Fruit fly (Drosophila melanogaster) whole organism, embryonic: ENCODE measurements around the gene Wnt6.

ENCODE experiments used
- Bdp1 ChIP-seq: fragments of 200-800 bp; sonication (Bioruptor generic); optimal IDR thresholded peaks from 3 replicates; lab custom pipeline; 2016; ENCODE audit warnings: missing biosample characterization, missing genetic modification characterization
- CG12299 ChIP-seq: fragments of 200-800 bp; sonication (Bioruptor generic); optimal IDR thresholded peaks from 2 replicates; lab custom pipeline; 2018; ENCODE audit warnings: missing biosample characterization, mild to moderate bottlenecking, missing genetic modification characterization
- CG1233 ChIP-seq: fragments of 200-800 bp; sonication (Bioruptor generic); optimal IDR thresholded peaks from 4 replicates; lab custom pipeline; 2018; ENCODE audit warnings: missing biosample characterization, mild to moderate bottlenecking, missing genetic modification characterization
- CG12769 ChIP-seq: fragments of 200-800 bp; sonication (Bioruptor generic); optimal IDR thresholded peaks from 2 replicates; lab custom pipeline; 2019; ENCODE audit warnings: missing biosample characterization, mild to moderate bottlenecking, missing genetic modification characterization, moderate library complexity
- CG13894 ChIP-seq: fragments of 200-800 bp; sonication (Bioruptor generic); optimal IDR thresholded peaks from 3 replicates; lab custom pipeline; 2018; ENCODE audit warnings: missing biosample characterization, mild to moderate bottlenecking, missing genetic modification characterization, moderate library complexity
- CG15073 ChIP-seq: fragments of 200-800 bp; sonication (Bioruptor generic); optimal IDR thresholded peaks from 2 replicates; lab custom pipeline; 2016; ENCODE audit warnings: missing biosample characterization, missing genetic modification characterization
- CG1647 ChIP-seq: fragments of 200-800 bp; sonication (Bioruptor generic); optimal IDR thresholded peaks from 3 replicates; lab custom pipeline; 2016; ENCODE audit warnings: missing biosample characterization, missing genetic modification characterization
- CG17912 ChIP-seq: fragments of 200-800 bp; sonication (Bioruptor generic); optimal IDR thresholded peaks from 2 replicates; lab custom pipeline; 2018; ENCODE audit warnings: missing biosample characterization, mild to moderate bottlenecking, missing genetic modification characterization
- CG18599 ChIP-seq: fragments of 200-800 bp; sonication (Bioruptor generic); optimal IDR thresholded peaks from 3 replicates; lab custom pipeline; 2017; ENCODE audit warnings: missing biosample characterization, missing genetic modification characterization, mild to moderate bottlenecking, moderate library complexity, missing genetic modification reagents
- CG18764 ChIP-seq: fragments of 200-800 bp; sonication (Bioruptor generic); optimal IDR thresholded peaks from 3 replicates; lab custom pipeline; 2016; ENCODE audit warnings: missing biosample characterization, missing genetic modification characterization
- CG31365 ChIP-seq: fragments of 200-800 bp; sonication (Bioruptor generic); optimal IDR thresholded peaks from 2 replicates; lab custom pipeline; 2018; ENCODE audit warnings: missing biosample characterization, mild to moderate bottlenecking, missing genetic modification characterization
- CG7271 ChIP-seq: fragments of 200-800 bp; sonication (Bioruptor generic); optimal IDR thresholded peaks from 2 replicates; lab custom pipeline; 2018; ENCODE audit warnings: missing biosample characterization, mild to moderate bottlenecking, missing genetic modification characterization, moderate library complexity
- CG7963 ChIP-seq: fragments of 200-800 bp; sonication (Bioruptor generic); IDR thresholded peaks from 3 replicates; pipeline ENCODE4 v1.3.6; 2022; ENCODE audit warnings: missing biosample characterization, missing genetic modification characterization; ENCODE audit not compliant: partially characterized antibody
- CG8089 ChIP-seq: fragments of 200-800 bp; sonication (Bioruptor generic); optimal IDR thresholded peaks from 3 replicates; lab custom pipeline; 2016; ENCODE audit warnings: missing biosample characterization, missing genetic modification characterization
- CG8281 ChIP-seq: fragments of 200-800 bp; sonication (Bioruptor generic); optimal IDR thresholded peaks from 2 replicates; lab custom pipeline; 2018; ENCODE audit warnings: missing biosample characterization, mild to moderate bottlenecking, missing genetic modification characterization, moderate library complexity
- CG9437 ChIP-seq: fragments of 200-800 bp; sonication (Bioruptor generic); optimal IDR thresholded peaks from 2 replicates; lab custom pipeline; 2018; ENCODE audit warnings: missing biosample characterization, mild to moderate bottlenecking, missing genetic modification characterization
- CG9876 ChIP-seq: fragments of 200-800 bp; sonication (Bioruptor generic); optimal IDR thresholded peaks from 2 replicates; lab custom pipeline; 2016; ENCODE audit warnings: missing biosample characterization, missing genetic modification characterization
- CTCF ChIP-seq: fragments of 200-800 bp; sonication (Bioruptor generic); optimal IDR thresholded peaks from 2 replicates; lab custom pipeline; 2017; ENCODE audit warnings: missing biosample characterization, mild to moderate bottlenecking, missing genetic modification characterization, moderate library complexity
- D19B ChIP-seq: fragments of 200-800 bp; sonication (Bioruptor generic); optimal IDR thresholded peaks from 2 replicates; lab custom pipeline; 2017; ENCODE audit warnings: missing biosample characterization, mild to moderate bottlenecking, missing genetic modification characterization
- Dfd ChIP-seq, 2 experiments: fragments of >200 bp; optimal IDR thresholded peaks; 2 replicates each; lab custom pipeline; 2017; ENCODE audit warnings: missing biosample characterization in 2 of 2, missing genetic modification characterization in 2 of 2
- Fer3 ChIP-seq: fragments of 200-800 bp; sonication (Bioruptor generic); optimal IDR thresholded peaks from 2 replicates; lab custom pipeline; 2018; ENCODE audit warnings: missing biosample characterization, mild to moderate bottlenecking, missing genetic modification characterization, moderate library complexity
- Gug ChIP-seq: fragments of 200-800 bp; sonication (Bioruptor generic); IDR thresholded peaks from 4 replicates; pipeline ENCODE4 v1.3.6; 2022; ENCODE audit warnings: missing biosample characterization, missing genetic modification characterization
- Hey ChIP-seq: fragments of 200-800 bp; sonication (Bioruptor generic); optimal IDR thresholded peaks from 3 replicates; lab custom pipeline; 2018; ENCODE audit warnings: missing biosample characterization, mild to moderate bottlenecking, missing genetic modification characterization
- Lim3 ChIP-seq: fragments of 200-800 bp; sonication (Bioruptor generic); IDR thresholded peaks from 2 replicates; pipeline ENCODE4 v1.3.6; 2022; ENCODE audit warnings: missing biosample characterization, missing genetic modification characterization
- Meics ChIP-seq: fragments of 200-800 bp; sonication (Bioruptor generic); optimal IDR thresholded peaks from 2 replicates; lab custom pipeline; 2017; ENCODE audit warnings: missing biosample characterization, mild to moderate bottlenecking, missing genetic modification characterization
- Myb ChIP-seq: fragments of 200-800 bp; sonication (Bioruptor generic); optimal IDR thresholded peaks from 2 replicates; lab custom pipeline; 2016; ENCODE audit warnings: missing biosample characterization, missing genetic modification characterization
- NFAT ChIP-seq: fragments of 200-800 bp; sonication (Bioruptor generic); IDR thresholded peaks from 2 replicates; pipeline ENCODE4 v1.3.6; 2022; ENCODE audit warnings: missing biosample characterization, missing genetic modification characterization
- NfI ChIP-seq: fragments of 200-800 bp; sonication (Bioruptor generic); optimal IDR thresholded peaks from 3 replicates; lab custom pipeline; 2018; ENCODE audit warnings: missing biosample characterization, mild to moderate bottlenecking, missing genetic modification characterization, moderate library complexity
- Rx ChIP-seq: fragments of 200-800 bp; sonication (Bioruptor generic); IDR thresholded peaks from 2 replicates; pipeline ENCODE4 v1.3.6; 2022; ENCODE audit warnings: missing biosample characterization, missing genetic modification characterization
- Scr ChIP-seq: fragments of 200-800 bp; sonication (Bioruptor generic); IDR thresholded peaks from 2 replicates; pipeline ENCODE4 v1.3.6; 2022; ENCODE audit warnings: missing biosample characterization, missing genetic modification characterization; ENCODE audit not compliant: partially characterized antibody
- Sin3A ChIP-seq: fragments of >200 bp; optimal IDR thresholded peaks from 2 replicates; lab custom pipeline; 2018
- Xrp1 ChIP-seq: fragments of 200-800 bp; sonication (Bioruptor generic); IDR thresholded peaks from 2 replicates; pipeline ENCODE4 v1.3.6; 2022; ENCODE audit warnings: missing biosample characterization, missing genetic modification characterization
- YL-1 ChIP-seq: fragments of 200-800 bp; sonication (Bioruptor generic); optimal IDR thresholded peaks from 3 replicates; lab custom pipeline; 2017; ENCODE audit warnings: missing biosample characterization, mild to moderate bottlenecking, missing genetic modification characterization
- ara ChIP-seq: fragments of 200-800 bp; sonication (Bioruptor generic); IDR thresholded peaks from 2 replicates; pipeline ENCODE4 v1.3.6; 2022; ENCODE audit warnings: missing biosample characterization, missing genetic modification characterization
- bigmax ChIP-seq: fragments of 200-800 bp; sonication (Bioruptor generic); optimal IDR thresholded peaks from 2 replicates; lab custom pipeline; 2018; ENCODE audit warnings: missing biosample characterization, mild to moderate bottlenecking, missing genetic modification characterization
- chn ChIP-seq: fragments of 200-800 bp; sonication (Bioruptor generic); optimal IDR thresholded peaks from 2 replicates; lab custom pipeline; 2016; ENCODE audit warnings: missing biosample characterization, missing genetic modification characterization
- ci ChIP-seq: fragments of 200-800 bp; sonication (Bioruptor generic); IDR thresholded peaks from 3 replicates; pipeline ENCODE4 v1.3.6; 2022; ENCODE audit warnings: missing biosample characterization, missing genetic modification characterization
- corto ChIP-seq: fragments of 200-800 bp; sonication (Bioruptor generic); optimal IDR thresholded peaks from 2 replicates; lab custom pipeline; 2016; ENCODE audit warnings: missing biosample characterization, mild to moderate bottlenecking, missing genetic modification characterization, moderate library complexity
- croc ChIP-seq: fragments of 200-800 bp; sonication (Bioruptor generic); conservative IDR thresholded peaks from 3 replicates; pipeline ENCODE4 v1.3.6; 2022; ENCODE audit warnings: missing biosample characterization, missing genetic modification characterization
- dimm ChIP-seq: fragments of 200-800 bp; sonication (Bioruptor generic); IDR thresholded peaks from 2 replicates; pipeline ENCODE4 v1.3.6; 2022; ENCODE audit warnings: missing biosample characterization, missing genetic modification characterization
- exex ChIP-seq: fragments of 200-800 bp; sonication (Bioruptor generic); optimal IDR thresholded peaks from 4 replicates; lab custom pipeline; 2018; ENCODE audit warnings: missing biosample characterization, mild to moderate bottlenecking, missing genetic modification characterization, moderate library complexity
- lilli ChIP-seq: fragments of 200-800 bp; sonication (Bioruptor generic); optimal IDR thresholded peaks from 3 replicates; lab custom pipeline; 2016; ENCODE audit warnings: missing biosample characterization, missing genetic modification characterization
- mam ChIP-seq: fragments of 200-800 bp; sonication (Bioruptor generic); optimal IDR thresholded peaks from 3 replicates; lab custom pipeline; 2016; ENCODE audit warnings: missing biosample characterization, missing genetic modification characterization
- nau ChIP-seq: fragments of 200-800 bp; sonication (Bioruptor generic); optimal IDR thresholded peaks from 3 replicates; lab custom pipeline; 2017; ENCODE audit warnings: missing biosample characterization, mild to moderate bottlenecking, missing genetic modification characterization, missing genetic modification reagents
- otp ChIP-seq: fragments of 200-800 bp; sonication (Bioruptor generic); IDR thresholded peaks from 3 replicates; pipeline ENCODE4, ENCODE4 v1.3.6; 2022; ENCODE audit warnings: missing biosample characterization, missing genetic modification characterization
- sd ChIP-seq: fragments of 200-800 bp; sonication (Bioruptor generic); optimal IDR thresholded peaks from 3 replicates; lab custom pipeline; 2018; ENCODE audit warnings: missing biosample characterization, mild to moderate bottlenecking, missing genetic modification characterization, moderate library complexity
- sens ChIP-seq: fragments of 200-800 bp; sonication (Bioruptor generic); peaks from one replicate; lab custom pipeline; 2016; ENCODE audit warnings: missing biosample characterization, missing genetic modification characterization
- slou ChIP-seq: fragments of 200-800 bp; sonication (Bioruptor generic); optimal IDR thresholded peaks from 3 replicates; lab custom pipeline; 2016; ENCODE audit warnings: missing biosample characterization, missing genetic modification characterization
- so ChIP-seq: fragments of 200-800 bp; sonication (Bioruptor generic); IDR thresholded peaks from 3 replicates; pipeline ENCODE4 v1.3.6; 2022; ENCODE audit warnings: missing biosample characterization, missing genetic modification characterization
- toy ChIP-seq: fragments of 200-800 bp; sonication (Bioruptor generic); IDR thresholded peaks from 2 replicates; pipeline ENCODE4 v1.3.6; 2022; ENCODE audit warnings: missing biosample characterization, missing genetic modification characterization
- usp ChIP-seq: fragments of >200 bp; optimal IDR thresholded peaks from 2 replicates; lab custom pipeline; 2017; ENCODE audit warnings: missing biosample characterization, missing genetic modification characterization
- vvl ChIP-seq: fragments of 200-800 bp; sonication (Bioruptor generic); IDR thresholded peaks from 2 replicates; pipeline ENCODE4 v1.3.6; 2022; ENCODE audit warnings: missing biosample characterization, missing genetic modification characterization
- wdn ChIP-seq: fragments of 200-800 bp; sonication (Bioruptor generic); IDR thresholded peaks from 2 replicates; pipeline ENCODE4 v1.3.6; 2022; ENCODE audit warnings: missing biosample characterization, missing genetic modification characterization

Wnt6 gene

dm6 chr2L:7401627-7402026 is 68.1 kb downstream of the Wnt6 start (continued):
- TF ChIP-seq chn (GFP tag; lab: Kevin White, UChicago), result peak; percentile 15
- TF ChIP-seq CG12769 (tag; lab: Kevin White, UChicago), result peak; percentile 71
- peak; percentile 79 for TF ChIP-seq Xrp1 (GFP tag; lab: Robert Waterston, UW)
- TF ChIP-seq Myb (GFP tag; lab: Kevin White, UChicago), result peak; percentile 15
- TF ChIP-seq ci (GFP tag; lab: Robert Waterston, UW), result peak; percentile 81
- TF ChIP-seq usp, result no peak
- TF ChIP-seq ara, result peak; percentile 71
- TF ChIP-seq vvl (GFP tag; lab: Robert Waterston, UW), result peak; percentile 93
- peak; percentile 61 for TF ChIP-seq Meics (GFP tag; lab: Kevin White, UChicago)
- peak; percentile 12 for TF ChIP-seq slou (GFP tag; lab: Kevin White, UChicago)
- TF ChIP-seq Lim3 (GFP tag; lab: Robert Waterston, UW), result peak; percentile 35; the same call in 1 of the 2 replicates
- TF ChIP-seq croc (GFP tag; lab: Robert Waterston, UW), result 0 out of 3 replicates have a peak, but pooled peaks have one; percentile 23
- TF ChIP-seq so (GFP tag; lab: Robert Waterston, UW), result peak; percentile 63; the same call in 2 of the 3 replicates
- TF ChIP-seq nau (GFP tag; lab: Kevin White, UChicago), result no peak
- TF ChIP-seq CG1233 (GFP tag; lab: Kevin White, UChicago), result peak; percentile 46
- TF ChIP-seq CG7963, result no peak
- 0 out of 4 replicates have a peak, but pooled peaks have one; percentile 30 for TF ChIP-seq Gug (GFP tag; lab: Robert Waterston, UW)
- TF ChIP-seq CG9437 (GFP tag; lab: Kevin White, UChicago), result peak; percentile 35
- TF ChIP-seq D19B (GFP tag; lab: Kevin White, UChicago), result peak; percentile 24
- TF ChIP-seq toy (GFP tag; lab: Robert Waterston, UW), result peak; percentile 46; the same call in 1 of the 2 replicates
- TF ChIP-seq CG12299 (tag; lab: Kevin White, UChicago), result peak; percentile 71
- peak; percentile 91 for TF ChIP-seq sens (GFP tag; lab: Kevin White, UChicago)
- TF ChIP-seq sd (tag; lab: Kevin White, UChicago), result peak; percentile 14
- no peak for TF ChIP-seq Rx (GFP tag; lab: Robert Waterston, UW)
- TF ChIP-seq CG13894, result peak; percentile 73
- TF ChIP-seq CG9876 (GFP tag; lab: Kevin White, UChicago), result no peak
- TF ChIP-seq CG1647 (GFP tag; lab: Kevin White, UChicago), result peak; percentile 15
- peak; percentile 79 for TF ChIP-seq NfI (GFP tag; lab: Kevin White, UChicago)
- TF ChIP-seq CG8089 (GFP tag; lab: Kevin White, UChicago), result peak; percentile 3
- TF ChIP-seq mam, result peak; percentile 45
- TF ChIP-seq Scr, result no peak
- no peak for TF ChIP-seq otp (GFP tag; lab: Robert Waterston, UW)
- TF ChIP-seq dimm (GFP tag; lab: Robert Waterston, UW), result peak; percentile 37; the same call in 1 of the 2 replicates
- TF ChIP-seq CTCF (GFP tag; lab: Kevin White, UChicago), result no peak
- TF ChIP-seq exex (tag; lab: Kevin White, UChicago), result peak; percentile 28
- TF ChIP-seq Hey (tag; lab: Kevin White, UChicago), result no peak
- peak; percentile 13 for TF ChIP-seq CG17912 (GFP tag; lab: Kevin White, UChicago)
- TF ChIP-seq YL-1 (GFP tag; lab: Kevin White, UChicago), result no peak
- peak; percentile 68 for TF ChIP-seq wdn (GFP tag; lab: Robert Waterston, UW)
- TF ChIP-seq lilli (GFP tag; lab: Kevin White, UChicago), result peak; percentile 66
- TF ChIP-seq CG7271 (tag; lab: Kevin White, UChicago), result no peak
- TF ChIP-seq NFAT (GFP tag; lab: Robert Waterston, UW), result peak; percentile 51
- no peak for TF ChIP-seq CG15073
- no peak for TF ChIP-seq Sin3A (lab: Kevin White, UChicago)
- peak; percentile 3 for TF ChIP-seq CG18764 (GFP tag; lab: Kevin White, UChicago)
- TF ChIP-seq CG8281 (tag; lab: Kevin White, UChicago), result peak; percentile 7
- no peak for TF ChIP-seq Dfd (GFP tag; optimal IDR thresholded peaks at IDR 0.05; lab: Kevin White, UChicago)
- peak; percentile 80 for TF ChIP-seq Fer3
- TF ChIP-seq corto (GFP tag; lab: Kevin White, UChicago), result no peak
- TF ChIP-seq Bdp1, result no peak
- TF ChIP-seq bigmax (GFP tag; lab: Kevin White, UChicago), result no peak
- peak; percentile 69 for TF ChIP-seq CG18599 (GFP tag; lab: Kevin White, UChicago)
- no peak for TF ChIP-seq CG31365
